Fruit fly (Drosophila melanogaster): Measurements from ENCODE around the gene Gr89a.

DNA sequence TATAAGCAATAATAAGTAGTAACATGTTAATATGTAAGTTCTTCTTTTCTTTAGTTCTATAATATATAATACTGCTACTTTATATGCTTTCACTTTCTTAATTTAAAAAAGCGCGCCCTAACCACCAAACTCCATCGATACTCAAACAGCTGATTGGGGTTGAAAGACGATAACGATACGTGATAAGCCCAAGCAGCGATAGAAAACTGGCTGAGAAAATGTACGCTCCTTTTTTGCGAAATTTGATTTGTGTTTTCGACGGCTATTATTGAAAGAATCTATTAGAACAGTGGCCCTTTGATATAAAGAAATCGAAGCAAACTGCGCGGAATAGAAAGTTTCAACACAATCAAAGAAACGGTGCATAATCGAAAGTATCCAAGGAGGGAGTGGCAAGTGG, 42.9 kb downstream of the Gr89a start, which contains the start of gene CG14883:
- no peak for TF ChIP-seq ss (GFP tag; optimal IDR thresholded peaks at IDR 0.05)
- no peak for TF ChIP-seq achi (GFP tag; optimal IDR thresholded peaks at IDR 0.05)
- no peak for TF ChIP-seq topi (GFP tag; optimal IDR thresholded peaks at IDR 0.05)
- TF ChIP-seq OdsH (GFP tag; optimal IDR thresholded peaks at IDR 0.05) = no peak
- no peak for TF ChIP-seq CG3032 (tag; optimal IDR thresholded peaks at IDR 0.05)
- no peak for TF ChIP-seq Smox (GFP tag; optimal IDR thresholded peaks at IDR 0.05)
- peak; percentile 97 for TF ChIP-seq Blimp-1 (GFP tag; optimal IDR thresholded peaks at IDR 0.05)
- TF ChIP-seq fkh (GFP tag; optimal IDR thresholded peaks at IDR 0.05) = no peak
- TF ChIP-seq Hr39 (GFP tag; optimal IDR thresholded peaks at IDR 0.05) = no peak
- TF ChIP-seq CG8319 (GFP tag; optimal IDR thresholded peaks at IDR 0.05) = no peak
